Fruit fly (Drosophila melanogaster): Measurements from ENCODE around the gene CG12814.

CG12814 gene

DNA sequence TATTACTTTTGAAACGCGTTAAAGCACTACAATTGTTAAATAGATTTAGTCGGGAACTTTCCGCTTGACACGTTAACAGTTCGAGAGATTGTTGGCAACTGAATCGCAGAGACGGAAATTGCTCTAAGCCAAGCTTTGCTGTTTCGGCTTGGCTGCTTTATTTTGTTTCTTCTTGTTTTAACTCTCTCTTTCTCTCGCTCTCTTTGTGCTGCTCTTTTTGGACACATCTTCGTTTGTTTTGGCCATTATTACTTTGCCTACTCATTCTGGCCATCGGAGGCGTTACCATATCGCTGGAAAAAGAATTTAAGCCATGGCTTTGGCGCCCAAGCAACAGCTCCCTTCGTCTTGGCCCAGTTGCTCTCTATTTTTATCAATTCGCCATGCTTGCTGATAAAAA lies at the start of gene CG12814:
Gene CG12814 (minus strand): TSS at position 84 of the 400 bp plus-strand sequence.
- TF ChIP-seq pan (optimal IDR thresholded peaks at IDR 0.05) (no peak), EcR (GFP tag; optimal IDR thresholded peaks at IDR 0.05) (no peak), CG8478 (optimal IDR thresholded peaks at IDR 0.05) (no peak), Dll (optimal IDR thresholded peaks at IDR 0.05) (no peak)

DNA sequence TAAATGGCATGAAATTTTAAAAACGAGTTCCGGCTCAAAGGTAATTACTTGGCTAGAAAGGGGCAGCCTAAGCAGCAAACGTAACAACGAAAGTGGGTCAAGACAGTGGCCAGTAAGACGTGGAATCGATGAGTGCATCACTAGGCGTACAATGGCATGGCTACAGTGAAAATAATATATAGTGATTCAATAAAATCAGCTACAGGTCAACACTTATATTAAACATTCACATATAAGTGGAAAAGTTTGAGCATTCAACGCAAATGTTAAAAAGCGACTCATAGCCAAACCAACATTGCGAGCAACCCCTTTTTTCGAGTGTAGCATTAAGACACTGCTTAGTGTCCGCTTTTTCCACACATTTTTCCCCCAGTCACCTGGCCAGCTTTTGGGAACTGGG lies 38.6 kb upstream of the CG12814 start:
- no peak for TF ChIP-seq Dll (optimal IDR thresholded peaks at IDR 0.05)
- TF ChIP-seq psq (optimal IDR thresholded peaks at IDR 0.05), result no peak
- no peak for TF ChIP-seq CG8478 (optimal IDR thresholded peaks at IDR 0.05)
- no peak for TF ChIP-seq usp (GFP tag; optimal IDR thresholded peaks at IDR 0.05)
- TF ChIP-seq EcR (GFP tag; optimal IDR thresholded peaks at IDR 0.05), result no peak
- no peak for TF ChIP-seq pan (optimal IDR thresholded peaks at IDR 0.05)

- TF ChIP-seq Dll (optimal IDR thresholded peaks at IDR 0.05), result no peak
- TF ChIP-seq CG8478 (optimal IDR thresholded peaks at IDR 0.05), result no peak
- no peak for TF ChIP-seq EcR (GFP tag; optimal IDR thresholded peaks at IDR 0.05)
Observed at dm6 chr3R:10226132-10227023, 37.0 kb upstream of the CG12814 start.

DNA sequence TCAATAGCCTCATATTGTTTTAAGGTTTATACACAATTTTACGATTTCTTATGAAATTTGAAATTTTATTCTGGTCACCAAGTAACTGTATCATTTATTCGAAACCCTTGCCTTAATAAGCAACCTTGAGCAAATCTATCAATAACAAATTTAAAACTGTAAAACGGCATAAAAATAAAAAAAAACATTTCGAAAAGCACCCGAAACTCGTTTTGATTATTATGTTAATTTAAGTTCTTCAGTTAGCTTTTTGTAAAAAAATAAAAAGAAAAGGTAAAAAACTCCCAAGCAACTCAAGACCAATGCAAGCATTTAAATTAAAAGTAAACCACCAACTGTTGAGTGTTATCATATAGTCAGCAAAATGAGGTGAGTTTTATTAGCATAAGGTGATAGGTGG lies 36.0 kb upstream of the CG12814 start, which contains the start of gene CG42795:
Gene CG42795 (plus strand): TSS at position 301 of the 400 bp plus-strand sequence.
- TF ChIP-seq psq (optimal IDR thresholded peaks at IDR 0.05), result no peak

dm6 chr3R:10224594-10224993 lies 35.2 kb upstream of the CG12814 start, which contains the start of the genes CG12817 and CG34107:
Gene CG12817, minus strand, starts transcription at chr3R:10224725.
Gene CG34107, plus strand, starts transcription at chr3R:10224909.
- TF ChIP-seq psq (optimal IDR thresholded peaks at IDR 0.05) (no peak), Dll (optimal IDR thresholded peaks at IDR 0.05) (no peak), CG8478 (optimal IDR thresholded peaks at IDR 0.05) (no peak), pan (optimal IDR thresholded peaks at IDR 0.05) (no peak), usp (GFP tag; optimal IDR thresholded peaks at IDR 0.05) (no peak), EcR (GFP tag; optimal IDR thresholded peaks at IDR 0.05) (no peak)

DNA sequence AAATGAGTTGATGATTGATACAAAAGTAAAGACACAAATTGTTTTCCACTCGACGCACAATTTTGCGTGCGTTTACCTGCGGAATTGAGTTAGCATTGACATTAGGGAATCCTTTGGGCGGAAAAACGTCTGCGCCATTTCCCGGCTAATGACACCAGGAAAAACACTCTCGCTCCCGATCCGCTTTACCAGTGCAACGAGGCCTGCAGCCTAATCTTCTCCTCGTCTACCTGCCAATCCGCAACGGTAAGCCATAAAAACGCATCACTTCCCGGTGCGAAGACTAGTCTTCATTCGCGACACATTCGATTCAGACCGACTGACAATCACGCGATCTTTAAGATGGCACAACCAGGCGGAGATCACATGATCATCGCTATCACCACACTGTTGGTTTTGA lies 33.0 kb upstream of the CG12814 start, which contains the start of gene CG12420:
Gene CG12420 (plus strand): TSS at position 283 of the 400 bp plus-strand sequence.
- TF ChIP-seq usp (GFP tag; optimal IDR thresholded peaks at IDR 0.05), result no peak
- TF ChIP-seq CG8478 (optimal IDR thresholded peaks at IDR 0.05), result no peak
- TF ChIP-seq Dll (optimal IDR thresholded peaks at IDR 0.05), result no peak
- TF ChIP-seq psq (optimal IDR thresholded peaks at IDR 0.05), result no peak
- no peak for TF ChIP-seq pan (optimal IDR thresholded peaks at IDR 0.05)
- TF ChIP-seq EcR (GFP tag; optimal IDR thresholded peaks at IDR 0.05), result no peak

DNA sequence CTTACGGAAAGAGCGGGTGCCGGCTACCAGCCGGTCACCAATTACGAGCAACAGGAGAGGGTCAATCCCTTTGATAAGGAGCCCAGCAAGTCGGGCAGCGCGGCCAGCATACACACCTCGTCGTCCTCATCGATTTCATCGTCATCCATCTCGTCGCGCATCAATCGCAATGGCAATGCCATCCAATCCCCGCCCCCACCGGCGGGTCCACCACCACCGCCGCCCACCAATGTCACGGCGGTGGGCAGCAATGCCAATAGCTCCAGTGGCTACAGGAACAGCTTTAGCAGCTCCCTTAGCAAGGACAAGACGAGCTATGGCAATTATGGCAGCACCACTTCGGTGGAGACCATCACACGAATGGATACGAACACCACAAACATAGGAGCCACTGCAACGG lies 28.6 kb upstream of the CG12814 start:
- no peak for TF ChIP-seq psq (optimal IDR thresholded peaks at IDR 0.05)
- no peak for TF ChIP-seq CG8478 (optimal IDR thresholded peaks at IDR 0.05)
- TF ChIP-seq Dll (optimal IDR thresholded peaks at IDR 0.05), result no peak
- no peak for TF ChIP-seq usp (GFP tag; optimal IDR thresholded peaks at IDR 0.05)
- no peak for TF ChIP-seq pan (optimal IDR thresholded peaks at IDR 0.05)
- no peak for TF ChIP-seq EcR (GFP tag; optimal IDR thresholded peaks at IDR 0.05)

DNA sequence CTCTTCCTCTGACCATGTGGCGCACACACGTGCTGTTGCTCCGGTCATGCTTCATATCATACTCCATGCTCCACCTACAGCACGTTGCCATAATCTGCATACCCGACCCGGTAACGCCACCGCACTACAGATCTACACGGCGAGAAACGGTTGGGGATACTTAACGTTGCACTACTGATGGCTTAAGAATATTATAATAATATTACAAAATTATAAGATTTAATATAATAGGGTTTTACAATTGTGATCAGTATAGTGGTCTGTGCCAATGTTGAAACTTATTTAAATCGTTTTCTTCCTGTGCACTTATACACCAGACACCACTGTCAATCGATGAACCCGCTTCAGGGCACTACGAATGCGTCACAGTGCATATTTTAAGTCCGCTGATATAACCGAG lies 24.0 kb upstream of the CG12814 start:
- TF ChIP-seq pan (optimal IDR thresholded peaks at IDR 0.05) (no peak), EcR (GFP tag; optimal IDR thresholded peaks at IDR 0.05) (no peak), psq (optimal IDR thresholded peaks at IDR 0.05) (no peak), CG8478 (optimal IDR thresholded peaks at IDR 0.05) (no peak)

- TF ChIP-seq EcR (GFP tag; optimal IDR thresholded peaks at IDR 0.05) (no peak), psq (optimal IDR thresholded peaks at IDR 0.05) (no peak), Dll (optimal IDR thresholded peaks at IDR 0.05) (no peak), CG8478 (optimal IDR thresholded peaks at IDR 0.05) (no peak), pan (optimal IDR thresholded peaks at IDR 0.05) (no peak), usp (GFP tag; optimal IDR thresholded peaks at IDR 0.05) (no peak)
Observed at dm6 chr3R:10212799-10213198, 23.4 kb upstream of the CG12814 start, which contains the start of gene Timp. Gene Timp, minus strand, starts transcription at chr3R:10213007.

DNA sequence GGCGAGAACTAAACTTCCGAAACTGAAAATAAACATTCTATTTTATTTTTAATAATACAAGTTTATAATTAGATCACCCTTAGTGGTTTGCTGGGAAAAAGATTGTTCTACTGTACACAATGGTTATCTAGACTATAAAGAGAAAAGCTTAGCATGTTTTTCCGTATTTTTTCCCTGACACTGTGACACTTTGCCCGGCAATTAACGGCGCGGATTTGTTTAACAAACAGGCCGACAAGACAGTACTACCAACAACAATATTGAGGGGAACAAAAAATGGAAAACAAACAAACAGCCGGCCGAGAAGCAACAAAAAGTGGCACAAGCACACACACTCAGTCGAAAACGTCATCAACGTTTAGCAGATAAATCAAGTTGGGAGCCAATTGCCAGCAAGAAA lies 17.3 kb upstream of the CG12814 start:
- TF ChIP-seq EcR (GFP tag; optimal IDR thresholded peaks at IDR 0.05) (no peak), psq (optimal IDR thresholded peaks at IDR 0.05) (no peak), pan (optimal IDR thresholded peaks at IDR 0.05) (no peak), Dll (optimal IDR thresholded peaks at IDR 0.05) (no peak), usp (GFP tag; optimal IDR thresholded peaks at IDR 0.05) (no peak), CG8478 (optimal IDR thresholded peaks at IDR 0.05) (no peak)

DNA sequence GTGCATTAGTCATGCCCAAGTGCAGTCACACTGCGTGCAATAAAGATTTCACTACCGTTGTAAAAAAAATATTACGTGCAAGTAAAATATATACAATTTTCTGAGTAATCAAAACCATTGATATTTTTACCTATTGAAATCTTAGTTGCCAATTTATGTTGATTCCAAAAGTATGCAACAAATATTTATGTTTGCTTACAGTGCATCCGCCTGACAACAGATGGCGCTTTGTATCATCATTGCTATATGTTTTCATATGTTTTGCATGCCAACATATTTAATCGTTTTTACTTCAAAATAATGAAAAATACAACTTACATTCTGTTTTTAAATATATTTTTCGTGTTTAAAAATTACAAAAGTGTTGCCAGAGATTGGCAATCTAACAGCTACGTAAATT lies 14.2 kb upstream of the CG12814 start:
- TF ChIP-seq CG8478 (optimal IDR thresholded peaks at IDR 0.05), result no peak
- no peak for TF ChIP-seq usp (GFP tag; optimal IDR thresholded peaks at IDR 0.05)
- TF ChIP-seq psq (optimal IDR thresholded peaks at IDR 0.05), result no peak
- no peak for TF ChIP-seq EcR (GFP tag; optimal IDR thresholded peaks at IDR 0.05)
- no peak for TF ChIP-seq pan (optimal IDR thresholded peaks at IDR 0.05)
- no peak for TF ChIP-seq Dll (optimal IDR thresholded peaks at IDR 0.05)

DNA sequence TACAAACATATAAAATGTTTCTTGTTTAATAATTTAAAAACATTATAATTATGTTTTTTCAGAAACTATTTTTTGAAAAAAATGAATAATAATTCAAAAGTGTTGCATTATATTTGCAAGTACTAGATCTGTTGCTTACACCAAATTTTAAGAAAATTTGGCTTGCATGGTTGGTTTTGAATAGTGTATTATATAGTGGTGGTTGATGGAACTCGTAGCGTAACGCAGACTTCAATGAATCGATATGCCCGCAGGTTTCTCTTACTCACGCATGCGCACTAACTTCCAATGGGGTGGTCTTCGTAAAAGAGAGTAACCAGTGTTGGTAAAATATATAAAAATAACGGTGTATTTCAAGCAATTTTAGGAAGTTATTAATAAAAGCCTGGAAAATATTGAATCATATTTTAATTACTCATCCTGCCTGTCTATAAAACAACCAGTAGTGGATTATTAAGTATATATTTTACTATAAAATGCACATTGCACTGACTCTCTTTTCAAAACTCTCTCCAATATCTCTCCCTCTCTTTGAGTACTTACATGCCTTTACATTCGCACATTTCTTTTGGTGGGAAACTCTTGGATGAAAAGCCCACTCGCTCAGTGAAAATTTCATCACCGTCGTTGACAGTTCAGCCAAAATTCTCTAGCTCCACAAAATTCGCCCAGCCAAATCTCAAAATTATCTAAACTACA lies 830 bp upstream of the CG12814 start, which contains the start of gene Syn:
Gene Syn (plus strand): TSS at position 606 of the 699 bp plus-strand sequence.
- no peak for TF ChIP-seq usp (GFP tag; optimal IDR thresholded peaks at IDR 0.05)
- no peak for TF ChIP-seq EcR (GFP tag; optimal IDR thresholded peaks at IDR 0.05)
- TF ChIP-seq CG8478 (optimal IDR thresholded peaks at IDR 0.05), result no peak
- no peak for TF ChIP-seq psq (optimal IDR thresholded peaks at IDR 0.05)
- TF ChIP-seq Dll (optimal IDR thresholded peaks at IDR 0.05), result no peak
- TF ChIP-seq pan (optimal IDR thresholded peaks at IDR 0.05), result no peak

Data from whole organism.